Worm (Caenorhabditis elegans) whole organism, mixed stage, embryonic: ENCODE measurements around the gene dro-1.

Experiments
- M03D4.4 ChIP-seq: sonication (generic microtip); optimal IDR thresholded peaks from 2 replicates; lab custom pipeline; 2017; ENCODE audit warnings: mild to moderate bottlenecking, missing genetic modification characterization, missing compliant biosample characterization
- bed-3 ChIP-seq: fragments of 200-800 bp; sonication (Bioruptor generic); optimal IDR thresholded peaks from 3 replicates; lab custom pipeline; 2018; ENCODE audit warnings: mild to moderate bottlenecking, missing genetic modification characterization, moderate library complexity, missing compliant biosample characterization
- blmp-1 ChIP-seq: fragments of 150-350 bp; optimal IDR thresholded peaks from 2 replicates; lab custom pipeline; 2014; ENCODE audit warnings: missing biosample characterization, missing genetic modification characterization
- ceh-43 ChIP-seq: fragments of 200-800 bp; sonication (Bioruptor generic); optimal IDR thresholded peaks from 2 replicates; lab custom pipeline; 2018; ENCODE audit warnings: mild to moderate bottlenecking, missing genetic modification characterization, moderate library complexity, missing compliant biosample characterization
- ces-1 ChIP-seq: fragments of 150-350 bp; optimal IDR thresholded peaks from 2 replicates; lab custom pipeline; 2014; ENCODE audit warnings: missing biosample characterization, missing genetic modification reagents, missing genetic modification characterization
- cnd-1 ChIP-seq: fragments of 200-800 bp; sonication (Bioruptor generic); optimal IDR thresholded peaks from 2 replicates; lab custom pipeline; 2018; ENCODE audit warnings: mild to moderate bottlenecking, missing genetic modification characterization, missing compliant biosample characterization
- drap-1 ChIP-seq: fragments of 200-800 bp; sonication (Bioruptor generic); optimal IDR thresholded peaks from 3 replicates; lab custom pipeline; 2018; ENCODE audit warnings: mild to moderate bottlenecking, missing genetic modification characterization, missing compliant biosample characterization
- elt-1 ChIP-seq: sonication (generic microtip); optimal IDR thresholded peaks from 2 replicates; lab custom pipeline; 2017; ENCODE audit warnings: missing genetic modification characterization, mild to moderate bottlenecking, missing compliant biosample characterization, antibody characterized with exemption, moderate library complexity, borderline replicate concordance; ENCODE audit not compliant: insufficient read depth
- flh-1 ChIP-seq: fragments of 200-800 bp; sonication (Bioruptor generic); optimal IDR thresholded peaks from 2 replicates; lab custom pipeline; 2018; ENCODE audit warnings: mild to moderate bottlenecking, missing genetic modification characterization, moderate library complexity, missing compliant biosample characterization
- hlh-1 ChIP-seq: fragments of 150-350 bp; optimal IDR thresholded peaks from 2 replicates; lab custom pipeline; 2014; ENCODE audit warnings: missing biosample characterization, missing genetic modification reagents, missing genetic modification characterization
- lin-13 ChIP-seq: fragments of 150-350 bp; optimal IDR thresholded peaks from 2 replicates; lab custom pipeline; 2014; ENCODE audit warnings: missing biosample characterization, missing genetic modification characterization
- lsy-2 ChIP-seq: fragments of 150-350 bp; optimal IDR thresholded peaks from 2 replicates; lab custom pipeline; 2014; ENCODE audit warnings: missing biosample characterization, missing genetic modification characterization
- mab-5 ChIP-seq: fragments of 150-350 bp; optimal IDR thresholded peaks from 2 replicates; lab custom pipeline; 2014; ENCODE audit warnings: missing biosample characterization, missing genetic modification characterization
- mep-1 ChIP-seq: fragments of 150-350 bp; optimal IDR thresholded peaks from 2 replicates; lab custom pipeline; 2017; ENCODE audit warnings: missing biosample characterization, missing genetic modification reagents, missing genetic modification characterization, inconsistent platforms
- mls-2 ChIP-seq: sonication (generic microtip); optimal IDR thresholded peaks from 2 replicates; lab custom pipeline; 2016; ENCODE audit warnings: mild to moderate bottlenecking, missing genetic modification characterization, moderate library complexity, missing compliant biosample characterization
- nhr-12 ChIP-seq: fragments of 150-350 bp; optimal IDR thresholded peaks from 2 replicates; lab custom pipeline; 2014; ENCODE audit warnings: missing biosample characterization, missing genetic modification characterization
- nhr-2 ChIP-seq: fragments of 150-350 bp; optimal IDR thresholded peaks from 2 replicates; lab custom pipeline; 2014; ENCODE audit warnings: missing biosample characterization, missing genetic modification characterization
- nhr-237 ChIP-seq: fragments of 150-350 bp; optimal IDR thresholded peaks from 2 replicates; lab custom pipeline; 2014; ENCODE audit warnings: missing biosample characterization, missing genetic modification characterization
- nhr-76 ChIP-seq: sonication (generic microtip); optimal IDR thresholded peaks from 2 replicates; lab custom pipeline; 2017; ENCODE audit warnings: missing biosample characterization, missing genetic modification characterization
- pha-4 ChIP-seq: fragments of 150-350 bp; optimal IDR thresholded peaks from 2 replicates; lab custom pipeline; 2018; ENCODE audit warnings: missing biosample characterization, missing genetic modification reagents, missing genetic modification characterization
- snpc-4 ChIP-seq: fragments of 150-350 bp; optimal IDR thresholded peaks from 2 replicates; lab custom pipeline; 2014; ENCODE audit warnings: missing biosample characterization, missing genetic modification characterization
- sptf-1 ChIP-seq: sonication (generic microtip); optimal IDR thresholded peaks from 2 replicates; lab custom pipeline; 2017; ENCODE audit warnings: mild to moderate bottlenecking, missing genetic modification characterization, moderate library complexity, missing compliant biosample characterization
- tbx-8 ChIP-seq: fragments of 200-800 bp; sonication (Bioruptor generic); optimal IDR thresholded peaks from 2 replicates; lab custom pipeline; 2018; ENCODE audit warnings: mild to moderate bottlenecking, missing genetic modification characterization, moderate library complexity, missing compliant biosample characterization
- unc-120 ChIP-seq: sonication (generic microtip); optimal IDR thresholded peaks from 2 replicates; lab custom pipeline; 2017; ENCODE audit warnings: missing genetic modification characterization, missing compliant biosample characterization; ENCODE audit not compliant: poor library complexity, severe bottlenecking
- unc-39 ChIP-seq: fragments of 150-350 bp; optimal IDR thresholded peaks from 2 replicates; lab custom pipeline; 2014; ENCODE audit warnings: missing biosample characterization, missing genetic modification characterization
- unc-62 ChIP-seq: fragments of 150-350 bp; optimal IDR thresholded peaks from 2 replicates; lab custom pipeline; 2014; ENCODE audit warnings: missing biosample characterization, missing genetic modification reagents, missing genetic modification characterization
- zip-8 ChIP-seq: fragments of 150-350 bp; optimal IDR thresholded peaks from 2 replicates; lab custom pipeline; 2014; ENCODE audit warnings: missing biosample characterization, missing genetic modification characterization

Gene dro-1

DNA sequence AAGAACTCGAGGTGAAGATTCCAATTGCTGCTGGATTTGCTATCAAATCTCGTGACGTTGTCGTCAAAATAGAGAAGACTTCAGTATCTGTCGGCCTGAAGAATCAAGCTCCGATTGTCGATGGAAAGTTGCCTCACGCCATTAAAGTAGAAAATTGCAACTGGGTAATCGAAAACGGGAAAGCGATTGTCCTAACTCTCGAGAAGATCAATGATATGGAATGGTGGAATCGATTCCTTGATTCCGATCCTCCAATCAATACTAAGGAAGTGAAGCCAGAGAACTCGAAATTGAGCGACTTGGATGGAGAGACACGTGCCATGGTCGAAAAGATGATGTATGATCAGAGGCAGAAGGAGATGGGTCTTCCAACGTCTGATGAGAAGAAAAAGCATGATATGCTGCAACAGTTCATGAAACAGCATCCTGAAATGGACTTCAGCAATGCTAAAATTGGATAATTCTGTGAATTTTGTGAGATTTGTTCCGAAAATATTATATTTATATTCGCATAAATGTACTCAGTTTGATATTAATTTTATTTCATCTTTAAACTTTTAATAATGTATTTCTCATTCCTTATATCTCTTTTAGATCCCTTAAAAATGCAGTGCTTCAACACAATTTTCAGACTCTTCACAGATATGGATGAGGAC is at the start of gene dro-1:
TSS of gene dro-1 (plus strand) at position 606 of the 656 bp plus-strand sequence.
- no peak for TF ChIP-seq zip-8 (tag; lab: Kevin White, UChicago)
- TF ChIP-seq ces-1 (GFP tag; lab: Kevin White, UChicago), result no peak
- no peak for TF ChIP-seq lin-13 (tag; lab: Kevin White, UChicago)
- TF ChIP-seq unc-62 (GFP tag; lab: Kevin White, UChicago), result no peak
- no peak for TF ChIP-seq M03D4.4 (tag; lab: Kevin White, UChicago)
- no peak for TF ChIP-seq cnd-1 (tag; lab: Kevin White, UChicago)
- TF ChIP-seq blmp-1 (tag; lab: Kevin White, UChicago), result no peak
- TF ChIP-seq tbx-8 (GFP tag; lab: Kevin White, UChicago), result no peak
- TF ChIP-seq elt-1 (tag; lab: Kevin White, UChicago), result no peak

DNA sequence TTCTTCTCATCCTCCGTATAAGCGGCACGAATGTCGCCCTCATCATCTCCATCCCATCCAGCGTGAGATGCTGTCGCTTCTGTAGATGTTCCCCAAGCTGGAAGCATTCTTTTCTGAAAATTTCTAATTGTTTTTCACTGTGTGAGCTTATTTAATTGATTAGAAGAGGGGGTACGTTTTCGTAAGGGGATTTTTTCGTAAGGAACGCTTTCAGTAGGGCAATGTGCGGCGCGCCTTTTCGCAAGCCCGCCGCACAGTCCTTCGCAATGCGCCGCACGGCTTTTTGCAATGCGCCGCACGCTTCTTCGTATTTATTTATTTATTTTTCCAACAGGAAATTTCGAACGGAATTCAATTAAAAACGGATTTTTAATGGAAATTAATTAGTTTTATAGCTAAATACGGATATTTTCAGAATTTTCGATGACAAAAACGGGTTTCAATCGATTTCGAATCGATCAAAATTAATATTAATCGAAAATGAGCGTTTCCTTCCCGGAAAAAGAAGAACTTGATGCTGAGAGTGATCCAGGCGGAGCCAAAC is 49.4 kb upstream of the dro-1 start, which contains the start of gene set-25:
TSS of gene set-25 (minus strand) at position 120 of the 544 bp plus-strand sequence.
- TF ChIP-seq ceh-43 (GFP tag; lab: Kevin White, UChicago) (peak; percentile 59), drap-1 (GFP tag; lab: Kevin White, UChicago) (peak; percentile 14), mls-2 (tag; lab: Kevin White, UChicago) (peak; percentile 51), M03D4.4 (tag; lab: Kevin White, UChicago) (peak; percentile 43), sptf-1 (tag; lab: Kevin White, UChicago) (peak; percentile 50)
- TF ChIP-seq, all 35 proteins: peak for 5; not testable (repeated sequence) for 30

ce11 chrIII:13296289-13296874 is 46.1 kb upstream of the dro-1 start, which contains the start of gene npp-18:
Gene npp-18 (plus strand): TSS chrIII:13296853.
- TF ChIP-seq ces-1 (GFP tag; lab: Kevin White, UChicago) (peak; percentile 60), lin-13 (tag; lab: Kevin White, UChicago) (peak; percentile 16), mep-1 (tag; lab: Kevin White, UChicago) (peak; percentile 16), pha-4 (peak; percentile 13), lsy-2 (peak; percentile 49)

DNA sequence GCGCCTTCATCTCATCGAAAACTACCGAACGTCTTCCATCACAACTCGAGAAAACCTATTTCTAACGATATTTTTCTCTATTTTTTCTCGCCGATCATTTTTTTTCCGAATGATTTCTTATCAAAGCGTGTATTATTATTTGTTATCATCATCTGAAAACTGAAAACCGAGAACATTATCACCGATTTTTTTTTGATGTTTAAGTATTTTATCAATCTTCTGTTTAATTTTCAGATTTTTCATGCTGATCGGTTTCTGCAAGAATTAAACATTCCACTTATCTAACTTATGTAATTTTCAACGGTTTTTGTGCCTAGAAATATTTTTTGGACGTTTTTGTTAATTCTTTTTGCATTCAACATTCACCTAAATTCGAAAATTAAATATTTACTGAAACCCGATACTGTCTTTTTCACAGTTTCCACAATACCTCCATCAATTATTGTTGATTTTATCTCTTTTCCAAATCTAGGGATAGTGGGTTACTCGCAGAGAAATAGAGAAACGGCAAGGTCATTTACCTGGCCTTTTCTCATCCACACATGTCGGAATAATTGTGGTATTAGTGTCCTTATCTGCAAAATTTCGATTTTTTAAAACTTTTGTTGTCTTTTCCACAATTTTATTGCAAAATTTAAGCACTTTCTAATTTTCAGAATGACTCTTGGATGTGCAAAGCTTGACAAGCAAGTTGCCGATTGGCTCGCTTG is 43.6 kb upstream of the dro-1 start, which contains the start of gene pgm-2:
TSS of gene pgm-2 (plus strand) at position 657 of the 710 bp plus-strand sequence.
- TF ChIP-seq mab-5 (tag; lab: Kevin White, UChicago) (no peak), blmp-1 (tag; lab: Kevin White, UChicago) (no peak), nhr-2 (tag; lab: Kevin White, UChicago) (peak; percentile 35), bed-3 (GFP tag; lab: Kevin White, UChicago) (no peak), unc-39 (tag; lab: Kevin White, UChicago) (no peak), elt-1 (tag; lab: Kevin White, UChicago) (peak; percentile 82)
- TF ChIP-seq, all 35 proteins: peak for 2

DNA sequence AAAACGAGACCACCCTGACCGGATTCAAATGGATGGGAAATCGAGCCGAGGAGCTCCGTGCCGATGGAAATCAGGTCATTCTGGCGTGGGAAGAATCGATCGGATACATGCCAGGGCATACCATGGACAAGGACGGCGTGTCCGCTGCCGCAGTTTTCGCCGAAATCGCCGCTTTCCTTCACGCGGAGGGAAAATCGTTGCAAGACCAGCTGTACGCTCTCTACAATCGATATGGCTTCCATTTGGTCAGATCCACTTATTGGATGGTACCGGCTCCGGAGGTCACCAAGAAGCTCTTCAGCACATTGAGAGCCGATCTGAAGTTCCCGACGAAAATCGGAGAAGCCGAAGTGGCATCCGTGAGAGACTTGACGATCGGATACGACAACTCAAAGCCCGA is 40.5 kb upstream of the dro-1 start:
- no peak for TF ChIP-seq blmp-1 (tag; lab: Kevin White, UChicago)
- no peak for TF ChIP-seq unc-62 (GFP tag; lab: Kevin White, UChicago)
- no peak for TF ChIP-seq drap-1 (GFP tag; lab: Kevin White, UChicago)
- no peak for TF ChIP-seq ceh-43 (GFP tag; lab: Kevin White, UChicago)
- no peak for TF ChIP-seq hlh-1
- no peak for TF ChIP-seq tbx-8 (GFP tag; lab: Kevin White, UChicago)
- TF ChIP-seq zip-8 (tag; lab: Kevin White, UChicago), result no peak
- no peak for TF ChIP-seq nhr-237 (tag; lab: Kevin White, UChicago)
- TF ChIP-seq sptf-1 (tag; lab: Kevin White, UChicago), result no peak
- TF ChIP-seq pha-4, result no peak
- TF ChIP-seq snpc-4 (tag; lab: Kevin White, UChicago), result no peak
- no peak for TF ChIP-seq cnd-1 (tag; lab: Kevin White, UChicago)
- no peak for TF ChIP-seq unc-120 (tag; lab: Kevin White, UChicago)
- no peak for TF ChIP-seq nhr-76 (tag; lab: Kevin White, UChicago)
- TF ChIP-seq nhr-12 (tag; lab: Kevin White, UChicago), result no peak
- TF ChIP-seq flh-1, result no peak
- no peak for TF ChIP-seq lin-13 (tag; lab: Kevin White, UChicago)
- TF ChIP-seq, all 35 proteins: peak for 0
